Fruit fly (Drosophila melanogaster) whole organism: ENCODE results near the gene Amacr.
A peak's percentile ranks its signal among the peaks of the same experiment; 100 is the strongest.

Source experiments
- CG8478 ChIP-seq: fragments of >200 bp; optimal IDR thresholded peaks from 2 replicates; lab custom pipeline; 2018; ENCODE audit warnings: inconsistent platforms
- psq ChIP-seq: fragments of >200 bp; optimal IDR thresholded peaks from 2 replicates; lab custom pipeline; 2017
- usp ChIP-seq: fragments of >200 bp; optimal IDR thresholded peaks from 2 replicates; lab custom pipeline; 2017; ENCODE audit warnings: missing biosample characterization, missing genetic modification characterization, mixed read lengths

DNA sequence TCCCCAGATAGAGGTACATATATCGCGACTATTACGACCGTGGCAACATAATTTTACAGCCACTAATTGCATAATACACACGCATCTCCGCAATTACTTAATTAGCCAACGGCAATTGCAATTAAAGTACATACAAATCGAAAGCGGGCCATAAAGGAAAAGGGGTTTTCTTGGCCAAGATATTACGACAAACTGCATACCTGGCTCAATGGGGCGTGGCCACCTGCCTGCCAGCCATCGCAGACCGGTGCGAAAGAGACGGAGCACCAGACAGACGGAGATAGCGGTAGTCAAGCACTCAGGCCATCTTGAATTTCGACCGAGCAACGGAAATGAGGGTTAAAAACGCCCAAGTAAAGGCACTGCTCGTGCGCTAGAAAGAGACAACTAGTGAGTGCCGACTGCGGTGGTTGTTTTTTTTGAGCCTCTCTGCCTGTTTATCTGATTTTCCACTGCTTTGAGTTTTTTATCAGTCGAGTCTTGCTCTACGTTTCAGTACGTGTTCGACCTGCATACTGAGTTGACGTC is 18.2 kb upstream of the Amacr start, which contains the start of gene cad:
- TF ChIP-seq CG8478 (lab: Kevin White, UChicago): peak; percentile 97
- TF ChIP-seq psq (lab: Kevin White, UChicago): no peak
- TF ChIP-seq usp: no peak
